Fruit fly (Drosophila melanogaster): ENCODE measurements around the gene Uch.

dm6 chr2L:2202853-2203717, 10.9 kb downstream of the Uch start:
- no peak for TF ChIP-seq CG16863 (GFP tag; optimal IDR thresholded peaks at IDR 0.05)
- peak; percentile 77; the same call in 2 of the 3 replicates for TF ChIP-seq zen2 (GFP tag; IDR thresholded peaks at IDR 0.05; ENCODE audit: partially characterized antibody)
- no peak for TF ChIP-seq ac (GFP tag; optimal IDR thresholded peaks at IDR 0.05)
- TF ChIP-seq Fer3 (tag; optimal IDR thresholded peaks at IDR 0.05): no peak
- no peak for TF ChIP-seq CG13123 (GFP tag; optimal IDR thresholded peaks at IDR 0.05)
- TF ChIP-seq gro (GFP tag; optimal IDR thresholded peaks at IDR 0.05): no peak
- TF ChIP-seq CG18476 (GFP tag; optimal IDR thresholded peaks at IDR 0.05): no peak
- TF ChIP-seq nau (GFP tag; optimal IDR thresholded peaks at IDR 0.05): no peak
- no peak for TF ChIP-seq gem (tag; optimal IDR thresholded peaks at IDR 0.05)
- no peak for TF ChIP-seq Ada2b (GFP tag; IDR thresholded peaks at IDR 0.05)
- peak; percentile 97 for TF ChIP-seq CG31224 (GFP tag; IDR thresholded peaks at IDR 0.05)
- no peak for TF ChIP-seq lilli (GFP tag; optimal IDR thresholded peaks at IDR 0.05)
- TF ChIP-seq Hey (tag; optimal IDR thresholded peaks at IDR 0.05): peak; percentile 41
- no peak for TF ChIP-seq chif (GFP tag; optimal IDR thresholded peaks at IDR 0.05)
